Fruit fly (Drosophila melanogaster) whole organism, embryonic: ENCODE data around the gene Pmm2.

Experiments used
- BEAF-32 ChIP-seq: fragments of 200-800 bp; sonication (Bioruptor generic); optimal IDR thresholded peaks from 3 replicates; lab custom pipeline; 2017; ENCODE audit warnings: missing biosample characterization, missing genetic modification characterization, mild to moderate bottlenecking, moderate library complexity, missing genetic modification reagents
- CG11398 ChIP-seq: fragments of 200-800 bp; sonication (Bioruptor generic); optimal IDR thresholded peaks from 2 replicates; lab custom pipeline; 2016; ENCODE audit warnings: missing biosample characterization, missing genetic modification characterization
- CG12769 ChIP-seq: fragments of 200-800 bp; sonication (Bioruptor generic); optimal IDR thresholded peaks from 2 replicates; lab custom pipeline; 2019; ENCODE audit warnings: missing biosample characterization, mild to moderate bottlenecking, missing genetic modification characterization, moderate library complexity
- CG14965 ChIP-seq: fragments of 200-800 bp; sonication (Bioruptor generic); optimal IDR thresholded peaks from 2 replicates; lab custom pipeline; 2016; ENCODE audit warnings: missing biosample characterization, missing genetic modification characterization, borderline replicate concordance
- CG15696 ChIP-seq: fragments of 200-800 bp; sonication (Bioruptor generic); optimal IDR thresholded peaks from 2 replicates; lab custom pipeline; 2019; ENCODE audit warnings: missing biosample characterization, mild to moderate bottlenecking, missing genetic modification characterization, moderate library complexity
- CG17361 ChIP-seq: fragments of 200-800 bp; sonication (Bioruptor generic); IDR thresholded peaks from 3 replicates; pipeline ENCODE4 v1.3.6; 2022; ENCODE audit warnings: missing biosample characterization, missing genetic modification characterization
- CG17829 ChIP-seq: fragments of 200-800 bp; optimal IDR thresholded peaks from 2 replicates; lab custom pipeline; 2019; ENCODE audit warnings: missing biosample characterization, mild to moderate bottlenecking, missing genetic modification characterization, moderate library complexity
- CG2202 ChIP-seq: fragments of 200-800 bp; sonication (Bioruptor generic); optimal IDR thresholded peaks from 2 replicates; lab custom pipeline; 2018; ENCODE audit warnings: missing biosample characterization, mild to moderate bottlenecking, missing genetic modification characterization
- CG30403 ChIP-seq: fragments of 200-800 bp; sonication (Bioruptor generic); optimal IDR thresholded peaks from 3 replicates; lab custom pipeline; 2016; ENCODE audit warnings: missing biosample characterization, missing genetic modification characterization
- CG32532 ChIP-seq: fragments of 200-800 bp; sonication (Bioruptor generic); IDR thresholded peaks from 2 replicates; pipeline ENCODE4 v1.3.6; 2022; ENCODE audit warnings: missing biosample characterization, missing genetic modification characterization
- CG32772 ChIP-seq: fragments of 200-800 bp; sonication (Bioruptor generic); IDR thresholded peaks from 2 replicates; pipeline ENCODE4 v1.3.6; 2022; ENCODE audit warnings: missing biosample characterization, missing genetic modification characterization
- CG34376 ChIP-seq: fragments of 200-800 bp; sonication (Bioruptor generic); optimal IDR thresholded peaks from 2 replicates; lab custom pipeline; 2018; ENCODE audit warnings: missing biosample characterization, mild to moderate bottlenecking, missing genetic modification characterization
- CG4360 ChIP-seq: fragments of 200-800 bp; sonication (Bioruptor generic); IDR thresholded peaks from 2 replicates; pipeline ENCODE4 v1.3.6; 2022; ENCODE audit warnings: missing biosample characterization, missing genetic modification characterization
- CG4730 ChIP-seq: fragments of 200-800 bp; sonication (Bioruptor generic); IDR thresholded peaks from 2 replicates; pipeline ENCODE4 v1.3.6; 2022; ENCODE audit warnings: missing biosample characterization, missing genetic modification characterization
- CG6689 ChIP-seq: fragments of 200-800 bp; sonication (Bioruptor generic); IDR thresholded peaks from 2 replicates; pipeline ENCODE4 v1.3.6; 2022; ENCODE audit warnings: missing biosample characterization, missing genetic modification characterization
- CG7786 ChIP-seq: fragments of 200-800 bp; sonication (Bioruptor generic); optimal IDR thresholded peaks from 2 replicates; lab custom pipeline; 2016; ENCODE audit warnings: missing biosample characterization, missing genetic modification characterization
- E2f2 ChIP-seq: fragments of 200-800 bp; sonication (Bioruptor generic); IDR thresholded peaks from 2 replicates; pipeline ENCODE4 v1.3.6; 2022; ENCODE audit warnings: missing biosample characterization, missing genetic modification characterization
- ERR ChIP-seq: fragments of 200-800 bp; sonication (Bioruptor generic); optimal IDR thresholded peaks from 2 replicates; lab custom pipeline; 2016; ENCODE audit warnings: missing biosample characterization, missing genetic modification characterization
- Ets65A ChIP-seq: fragments of 200-800 bp; sonication (Bioruptor generic); peaks from one replicate; lab custom pipeline; 2016; ENCODE audit warnings: missing biosample characterization, missing genetic modification characterization
- Gsc ChIP-seq: fragments of 200-800 bp; sonication (Bioruptor generic); IDR thresholded peaks from 2 replicates; pipeline ENCODE4 v1.3.6; 2022; ENCODE audit warnings: missing biosample characterization, missing genetic modification characterization
- Hmx ChIP-seq: fragments of 200-800 bp; sonication (Bioruptor generic); optimal IDR thresholded peaks from 2 replicates; lab custom pipeline; 2016; ENCODE audit warnings: missing biosample characterization, missing genetic modification characterization
- Optix ChIP-seq: fragments of 200-800 bp; sonication (Bioruptor generic); IDR thresholded peaks from 3 replicates; pipeline ENCODE4 v1.3.6; 2022; ENCODE audit warnings: missing biosample characterization, missing genetic modification characterization
- Rx ChIP-seq: fragments of 200-800 bp; sonication (Bioruptor generic); IDR thresholded peaks from 2 replicates; pipeline ENCODE4 v1.3.6; 2022; ENCODE audit warnings: missing biosample characterization, missing genetic modification characterization
- Scr ChIP-seq: fragments of 200-800 bp; sonication (Bioruptor generic); IDR thresholded peaks from 2 replicates; pipeline ENCODE4 v1.3.6; 2022; ENCODE audit warnings: missing biosample characterization, missing genetic modification characterization; ENCODE audit not compliant: partially characterized antibody
- Xrp1 ChIP-seq: fragments of 200-800 bp; sonication (Bioruptor generic); IDR thresholded peaks from 2 replicates; pipeline ENCODE4 v1.3.6; 2022; ENCODE audit warnings: missing biosample characterization, missing genetic modification characterization
- ap ChIP-seq: fragments of 200-800 bp; sonication (Bioruptor generic); IDR thresholded peaks from 2 replicates; pipeline ENCODE4 v1.3.6; 2022; ENCODE audit warnings: missing biosample characterization, missing genetic modification characterization
- ara ChIP-seq: fragments of 200-800 bp; sonication (Bioruptor generic); IDR thresholded peaks from 2 replicates; pipeline ENCODE4 v1.3.6; 2022; ENCODE audit warnings: missing biosample characterization, missing genetic modification characterization
- ase ChIP-seq: fragments of 200-800 bp; sonication (Bioruptor generic); IDR thresholded peaks from 3 replicates; pipeline ENCODE4 v1.3.6; 2022; ENCODE audit warnings: missing biosample characterization, missing genetic modification characterization
- bsh ChIP-seq, 2 experiments: fragments of 200-800 bp; sonication (Bioruptor generic); optimal IDR thresholded peaks; 2 replicates each; lab custom pipeline; 2017 to 2018; ENCODE audit warnings: mild to moderate bottlenecking in 2 of 2, missing biosample characterization in 2 of 2, missing genetic modification characterization in 2 of 2, moderate library complexity in 1 of 2
- ci ChIP-seq: fragments of 200-800 bp; sonication (Bioruptor generic); IDR thresholded peaks from 3 replicates; pipeline ENCODE4 v1.3.6; 2022; ENCODE audit warnings: missing biosample characterization, missing genetic modification characterization
- corto ChIP-seq: fragments of 200-800 bp; sonication (Bioruptor generic); optimal IDR thresholded peaks from 2 replicates; lab custom pipeline; 2016; ENCODE audit warnings: missing biosample characterization, mild to moderate bottlenecking, missing genetic modification characterization, moderate library complexity
- crc ChIP-seq: fragments of 200-800 bp; sonication (Bioruptor generic); optimal IDR thresholded peaks from 2 replicates; lab custom pipeline; 2016; ENCODE audit warnings: missing biosample characterization, missing genetic modification characterization
- gce ChIP-seq: fragments of 200-800 bp; sonication (Bioruptor generic); IDR thresholded peaks from 3 replicates; pipeline ENCODE4 v1.3.6; 2022; ENCODE audit warnings: missing biosample characterization, missing genetic modification characterization
- gfzf ChIP-seq: fragments of 200-800 bp; sonication (Bioruptor generic); optimal IDR thresholded peaks from 2 replicates; lab custom pipeline; 2016; ENCODE audit warnings: missing biosample characterization, mild to moderate bottlenecking, missing genetic modification characterization, moderate library complexity
- hbn ChIP-seq: fragments of 200-800 bp; sonication (Bioruptor generic); IDR thresholded peaks from 2 replicates; pipeline ENCODE4 v1.3.6; 2022; ENCODE audit warnings: missing biosample characterization, missing genetic modification characterization; ENCODE audit not compliant: partially characterized antibody
- hkb ChIP-seq, 2 experiments: fragments of 200-800 bp in 1 of 2; fragments of >200 bp in 1 of 2; sonication (Bioruptor generic) in 1 of 2; IDR thresholded peaks in 1 of 2; optimal IDR thresholded peaks in 1 of 2; 2 replicates each; pipeline versions ENCODE4 v1.3.6 to Lab custom; 2017 to 2022; ENCODE audit warnings: missing biosample characterization in 1 of 2, missing genetic modification characterization in 1 of 2
- insv ChIP-seq, 2 experiments: fragments of 200-800 bp; sonication (Bioruptor generic); optimal IDR thresholded peaks; 3 replicates each; lab custom pipeline; 2016 to 2018; ENCODE audit warnings: missing biosample characterization in 2 of 2, missing genetic modification characterization in 2 of 2
- kah ChIP-seq: fragments of 200-800 bp; sonication (Bioruptor generic); optimal IDR thresholded peaks from 2 replicates; lab custom pipeline; 2018; ENCODE audit warnings: missing biosample characterization, mild to moderate bottlenecking, missing genetic modification characterization
- lilli ChIP-seq: fragments of 200-800 bp; sonication (Bioruptor generic); optimal IDR thresholded peaks from 3 replicates; lab custom pipeline; 2016; ENCODE audit warnings: missing biosample characterization, missing genetic modification characterization
- nerfin-2 ChIP-seq: fragments of 200-800 bp; sonication (Bioruptor generic); IDR thresholded peaks from 2 replicates; pipeline ENCODE4 v1.3.6; 2022; ENCODE audit warnings: missing biosample characterization, missing genetic modification characterization; ENCODE audit not compliant: partially characterized antibody
- pan ChIP-seq, 4 experiments: fragments of >200 bp in 3 of 4; fragments of 200-800 bp in 1 of 4; sonication (Bioruptor generic) in 1 of 4; optimal IDR thresholded peaks in 3 of 4; IDR thresholded peaks in 1 of 4; 2 replicates each; pipeline versions ENCODE4 v1.3.6 to Lab custom; 2017 to 2022; ENCODE audit warnings: missing biosample characterization in 2 of 4, missing genetic modification characterization in 2 of 4, mixed read lengths in 1 of 4
- pzg ChIP-seq: fragments of 200-800 bp; sonication (Bioruptor generic); optimal IDR thresholded peaks from 3 replicates; lab custom pipeline; 2018; ENCODE audit warnings: missing biosample characterization, mild to moderate bottlenecking, missing genetic modification characterization, moderate library complexity
- row ChIP-seq: fragments of 200-800 bp; sonication (Bioruptor generic); IDR thresholded peaks from 3 replicates; pipeline ENCODE4 v1.3.6; 2022; ENCODE audit warnings: missing biosample characterization, missing genetic modification characterization
- sisA ChIP-seq: fragments of 200-800 bp; sonication (Bioruptor generic); IDR thresholded peaks from 2 replicates; pipeline ENCODE4 v1.3.6; 2022; ENCODE audit warnings: missing biosample characterization, missing genetic modification characterization
- ssp ChIP-seq: fragments of 200-800 bp; sonication (Bioruptor generic); IDR thresholded peaks from 2 replicates; pipeline ENCODE4 v1.3.6; 2022; ENCODE audit warnings: missing biosample characterization, missing genetic modification characterization
- vfl ChIP-seq: fragments of 200-800 bp; sonication (Bioruptor generic); optimal IDR thresholded peaks from 2 replicates; lab custom pipeline; 2016; ENCODE audit warnings: missing biosample characterization, missing genetic modification characterization
- vvl ChIP-seq: fragments of 200-800 bp; sonication (Bioruptor generic); IDR thresholded peaks from 2 replicates; pipeline ENCODE4 v1.3.6; 2022; ENCODE audit warnings: missing biosample characterization, missing genetic modification characterization
- yki ChIP-seq: fragments of >200 bp; optimal IDR thresholded peaks from 3 replicates; lab custom pipeline; 2018

Gene Pmm2

DNA sequence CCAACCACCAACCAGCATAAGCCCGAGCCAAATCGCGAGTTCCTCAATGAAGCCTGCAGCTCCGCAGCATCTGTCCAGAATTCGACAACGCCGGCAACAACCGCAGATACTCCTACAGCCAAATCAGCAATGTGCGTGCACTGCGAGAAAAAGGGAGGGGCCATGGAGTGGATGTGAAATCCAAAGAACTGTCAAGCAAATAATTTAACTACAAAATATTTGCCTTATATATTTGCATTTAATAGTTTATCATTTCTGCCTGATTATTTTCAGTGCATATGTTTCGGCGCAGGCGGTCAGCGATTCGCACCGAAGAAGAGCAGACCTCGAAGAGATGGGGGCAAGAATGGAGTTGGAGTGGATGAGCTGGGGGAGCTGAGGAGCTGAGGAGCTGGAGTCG, 17.3 kb downstream of the Pmm2 start (continued):
- TF ChIP-seq CG34376 (GFP tag; lab: Kevin White, UChicago) = no peak
- no peak for TF ChIP-seq CG11398 (GFP tag; lab: Kevin White, UChicago)
- no peak for TF ChIP-seq yki (lab: Kevin White, UChicago)
- no peak for TF ChIP-seq ssp (GFP tag; lab: Robert Waterston, UW)
- TF ChIP-seq CG30403 = no peak
- no peak for TF ChIP-seq row (GFP tag; lab: Robert Waterston, UW)
- TF ChIP-seq CG17361 (GFP tag; lab: Robert Waterston, UW) = no peak
- TF ChIP-seq CG17829 (tag; lab: Kevin White, UChicago) = no peak
- 0 out of 2 replicates have a peak, but pooled peaks have one; percentile 22 for TF ChIP-seq CG4730 (GFP tag; lab: Robert Waterston, UW)
- no peak for TF ChIP-seq Rx (GFP tag; lab: Robert Waterston, UW)
- no peak for TF ChIP-seq pzg (GFP tag; lab: Kevin White, UChicago)
- TF ChIP-seq Xrp1 = peak; percentile 42; the same call in 1 of the 2 replicates
- TF ChIP-seq vfl (GFP tag; lab: Kevin White, UChicago) = no peak
- no peak for TF ChIP-seq CG15696 (tag; lab: Kevin White, UChicago)
- TF ChIP-seq Hmx (GFP tag; lab: Kevin White, UChicago) = no peak
- TF ChIP-seq Scr (GFP tag; lab: Robert Waterston, UW) = no peak
- TF ChIP-seq Ets65A = peak; percentile 53
- 0 out of 2 replicates have a peak, but pooled peaks have one; percentile 23 for TF ChIP-seq CG6689 (GFP tag; lab: Robert Waterston, UW)
- peak; percentile 25; the same call in 1 of the 2 replicates for TF ChIP-seq sisA (GFP tag; lab: Robert Waterston, UW)
- TF ChIP-seq E2f2 (GFP tag; lab: Robert Waterston, UW) = no peak
- TF ChIP-seq CG32532 (GFP tag; lab: Robert Waterston, UW) = no peak
- TF ChIP-seq pan (optimal IDR thresholded peaks at IDR 0.05; lab: Kevin White, UChicago) = no peak
- TF ChIP-seq pan (GFP tag; optimal IDR thresholded peaks at IDR 0.05 in 1 of 2, IDR thresholded peaks at IDR 0.05 in 1 of 2) = peak in 1 of 2 experiments; percentile 47
- TF ChIP-seq ara = peak; percentile 62; the same call in 1 of the 2 replicates
- TF ChIP-seq gce (GFP tag; lab: Robert Waterston, UW) = no peak
- no peak for TF ChIP-seq kah (GFP tag; lab: Kevin White, UChicago)
- no peak for TF ChIP-seq hkb (optimal IDR thresholded peaks at IDR 0.05; lab: Kevin White, UChicago)
- TF ChIP-seq hkb (GFP tag; IDR thresholded peaks at IDR 0.05; lab: Robert Waterston, UW) = peak; percentile 9; the same call in 1 of the 2 replicates
- TF ChIP-seq Optix (GFP tag; lab: Robert Waterston, UW) = peak; percentile 36; the same call in 1 of the 3 replicates
- no peak for TF ChIP-seq BEAF-32 (GFP tag; lab: Kevin White, UChicago)
- TF ChIP-seq CG2202 (tag; lab: Kevin White, UChicago) = no peak
- TF ChIP-seq vvl (GFP tag; lab: Robert Waterston, UW) = no peak
- TF ChIP-seq CG4360 (GFP tag; lab: Robert Waterston, UW) = no peak
- TF ChIP-seq bsh (GFP tag; optimal IDR thresholded peaks at IDR 0.05; lab: Kevin White, UChicago) = peak; percentile 7 to 24
- TF ChIP-seq ase (GFP tag; lab: Robert Waterston, UW) = no peak
- TF ChIP-seq insv (GFP tag; optimal IDR thresholded peaks at IDR 0.05; lab: Kevin White, UChicago) = no peak
- TF ChIP-seq ERR (GFP tag; lab: Kevin White, UChicago) = no peak
- no peak for TF ChIP-seq nerfin-2 (GFP tag; lab: Robert Waterston, UW)
- TF ChIP-seq CG14965 = no peak
- 0 out of 2 replicates have a peak, but pooled peaks have one; percentile 11 for TF ChIP-seq ap
- no peak for TF ChIP-seq crc (GFP tag; lab: Kevin White, UChicago)
- TF ChIP-seq CG7786 = no peak
- TF ChIP-seq lilli (GFP tag; lab: Kevin White, UChicago) = no peak
- TF ChIP-seq CG32772 (GFP tag; lab: Robert Waterston, UW) = peak; percentile 42; the same call in 1 of the 2 replicates
- TF ChIP-seq hbn (GFP tag; lab: Robert Waterston, UW) = no peak
- no peak for TF ChIP-seq gfzf
- TF ChIP-seq CG12769 (tag; lab: Kevin White, UChicago) = no peak
- no peak for TF ChIP-seq Gsc (GFP tag; lab: Robert Waterston, UW)
- peak; percentile 58 for TF ChIP-seq corto (GFP tag; lab: Kevin White, UChicago)
- peak; percentile 67; the same call in 1 of the 3 replicates for TF ChIP-seq ci
